Worm (Caenorhabditis elegans) whole organism, early embryonic: ENCODE measurements around the gene Y38F1A.1.

Source experiments
- aly-1 ChIP-seq: sonication (generic microtip); optimal IDR thresholded peaks from 2 replicates; lab custom pipeline; 2016; ENCODE audit warnings: missing genetic modification characterization, missing compliant biosample characterization
- ama-1 ChIP-seq: fragments of 150-350 bp; optimal IDR thresholded peaks from 2 replicates; lab custom pipeline; 2014
- ceh-13 ChIP-seq: fragments of 200-800 bp; sonication (Bioruptor generic); optimal IDR thresholded peaks from 2 replicates; lab custom pipeline; 2018; ENCODE audit warnings: mild to moderate bottlenecking, missing genetic modification characterization, missing compliant biosample characterization
- ceh-36 ChIP-seq: sonication (generic microtip); optimal IDR thresholded peaks from 2 replicates; lab custom pipeline; 2016; ENCODE audit warnings: missing genetic modification characterization, inconsistent platforms, missing compliant biosample characterization
- ets-7 ChIP-seq: sonication (generic microtip); optimal IDR thresholded peaks from 2 replicates; lab custom pipeline; 2016; ENCODE audit warnings: missing genotype, missing genetic modification characterization, missing compliant biosample characterization
- hmbx-1 ChIP-seq: sonication (generic microtip); optimal IDR thresholded peaks from 2 replicates; lab custom pipeline; 2016; ENCODE audit warnings: mild to moderate bottlenecking, missing genetic modification characterization, missing compliant biosample characterization
- hmg-4 ChIP-seq: fragments of 200-800 bp; sonication (Bioruptor generic); optimal IDR thresholded peaks from 2 replicates; lab custom pipeline; 2018; ENCODE audit warnings: mild to moderate bottlenecking, missing genetic modification characterization, missing compliant biosample characterization
- hnd-1 ChIP-seq: sonication (generic microtip); optimal IDR thresholded peaks from 2 replicates; lab custom pipeline; 2016; ENCODE audit warnings: missing genetic modification characterization, missing compliant biosample characterization
- pes-1 ChIP-seq: fragments of 200-800 bp; sonication (Bioruptor generic); IDR thresholded peaks from 2 replicates; pipeline ENCODE4 v1.3.6; 2022; ENCODE audit warnings: missing genetic modification reagents, missing genetic modification characterization, missing compliant biosample characterization
- scrt-1 ChIP-seq: fragments of 200-800 bp; sonication (Bioruptor generic); IDR thresholded peaks from 2 replicates; pipeline ENCODE4 v1.3.6; 2022; ENCODE audit warnings: missing genetic modification characterization, missing compliant biosample characterization
- tbx-11 ChIP-seq: fragments of 200-800 bp; sonication (Bioruptor generic); IDR thresholded peaks from 2 replicates; pipeline ENCODE4 v1.3.6; 2022; ENCODE audit warnings: missing genetic modification characterization, missing compliant biosample characterization
- tra-4 ChIP-seq: sonication (generic microtip); optimal IDR thresholded peaks from 2 replicates; lab custom pipeline; 2017; ENCODE audit warnings: missing genetic modification characterization, missing compliant biosample characterization

DNA sequence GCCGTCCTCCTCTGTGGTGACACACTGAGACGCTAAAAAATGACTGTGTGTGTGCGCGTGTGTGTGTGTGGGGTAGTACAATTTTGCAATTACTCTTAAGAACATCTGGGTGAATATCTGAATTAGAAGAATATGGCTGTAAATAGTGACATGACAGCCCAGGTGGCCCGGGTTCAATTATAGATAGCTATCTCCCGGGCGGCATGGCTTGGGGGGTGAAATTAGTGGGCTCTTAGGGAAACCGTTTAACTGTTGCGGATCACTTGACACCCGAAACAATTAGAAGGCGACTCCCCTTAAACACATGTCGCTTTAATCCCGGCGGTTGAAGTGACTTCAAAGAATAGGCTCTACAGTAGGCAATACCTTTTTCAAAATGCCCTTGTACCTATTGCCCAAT, 35.6 kb upstream of the Y38F1A.1 start:
- TF ChIP-seq ama-1 (lab: Kevin White, UChicago) (no peak), pes-1 (GFP tag; lab: Robert Waterston, UW) (no peak), scrt-1 (GFP tag; lab: Robert Waterston, UW) (no peak), ceh-36 (tag; lab: Kevin White, UChicago) (no peak), tra-4 (no peak), hnd-1 (no peak), ets-7 (tag; lab: Kevin White, UChicago) (no peak), aly-1 (no peak), hmg-4 (GFP tag; lab: Kevin White, UChicago) (no peak), ceh-13 (no peak), hmbx-1 (tag; lab: Kevin White, UChicago) (no peak), tbx-11 (GFP tag; lab: Robert Waterston, UW) (no peak)
